Fruit fly (Drosophila melanogaster): ENCODE measurements around the gene CG9004.

CG9004 gene

DNA sequence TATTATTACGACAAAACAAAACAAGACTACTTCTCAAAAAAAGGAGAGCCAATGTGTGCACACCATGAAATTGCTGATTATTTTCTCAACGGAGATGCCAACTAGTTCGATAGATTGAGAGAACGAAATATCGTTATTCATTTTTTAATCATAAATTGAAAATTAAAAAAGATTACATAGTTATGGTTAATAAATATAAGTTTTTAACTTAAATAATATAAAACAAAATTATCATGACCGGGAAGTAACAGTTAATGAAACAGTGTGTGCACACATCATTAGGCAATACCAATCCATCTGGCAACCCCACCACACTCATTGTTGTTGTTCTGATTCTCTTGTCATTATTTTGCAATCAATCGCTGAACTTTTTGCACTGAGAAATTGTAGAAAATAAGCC, 1.6 kb upstream of the CG9004 start, which contains the start of the genes CG1317 and CG8993 (continued):
- no peak for TF ChIP-seq z (GFP tag; IDR thresholded peaks at IDR 0.05)
- TF ChIP-seq CG18764 (GFP tag; optimal IDR thresholded peaks at IDR 0.05) = peak; percentile 36
- TF ChIP-seq CG12942 (GFP tag; optimal IDR thresholded peaks at IDR 0.05) = peak; percentile 55
- TF ChIP-seq lmd (GFP tag; IDR thresholded peaks at IDR 0.05) = peak; percentile 47; the same call in 1 of the 2 replicates
- no peak for TF ChIP-seq oc (tag; optimal IDR thresholded peaks at IDR 0.05)
- no peak for TF ChIP-seq CG11456 (GFP tag; IDR thresholded peaks at IDR 0.05)
- peak; percentile 56; the same call in 2 of the 3 replicates for TF ChIP-seq CG14860 (GFP tag; IDR thresholded peaks at IDR 0.05; ENCODE audit: partially characterized antibody)
- no peak for TF ChIP-seq CG3838 (GFP tag; optimal IDR thresholded peaks at IDR 0.05)
- TF ChIP-seq CG11085 (GFP tag; IDR thresholded peaks at IDR 0.05) = no peak
- peak; percentile 73 for TF ChIP-seq hbn (GFP tag; IDR thresholded peaks at IDR 0.05; ENCODE audit: partially characterized antibody)
- TF ChIP-seq D19B (GFP tag; optimal IDR thresholded peaks at IDR 0.05) = no peak
- TF ChIP-seq CG17829 (tag; optimal IDR thresholded peaks at IDR 0.05) = peak; percentile 80
- no peak for TF ChIP-seq CG5180 (GFP tag; optimal IDR thresholded peaks at IDR 0.05)

DNA sequence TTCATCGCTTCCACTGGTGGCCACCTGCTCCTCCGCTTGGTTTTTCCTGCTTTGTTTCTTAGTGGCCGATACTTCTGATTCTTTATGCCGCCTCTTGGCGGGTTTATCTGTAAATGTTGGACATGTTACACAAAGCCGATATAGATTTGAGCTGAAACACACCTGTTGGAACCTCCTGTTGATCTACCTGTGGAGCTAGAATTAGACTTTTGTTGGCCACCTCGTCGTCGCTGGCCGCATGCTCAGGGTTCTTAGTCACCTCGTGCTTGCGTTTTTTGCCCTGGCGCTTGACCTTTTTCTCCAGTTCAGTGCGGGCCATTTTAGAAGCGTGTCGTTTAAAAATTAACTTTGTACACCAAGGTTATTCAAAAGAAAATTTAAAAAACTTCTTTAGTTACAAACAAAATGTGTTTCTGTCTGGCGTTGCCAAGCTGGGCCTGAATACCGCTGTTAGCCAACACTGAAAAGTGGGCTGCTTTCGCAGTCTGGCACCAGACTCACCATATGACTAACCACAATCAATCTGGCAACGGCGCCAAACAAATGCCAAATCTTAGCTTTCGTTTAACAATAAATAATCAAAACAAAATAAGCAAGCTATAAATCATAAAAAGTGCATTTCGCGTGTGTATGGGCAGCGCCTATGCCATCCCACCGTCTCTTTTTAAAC, 3.7 kb downstream of the CG9004 start, which contains the start of the genes CG15877 and Svil:
CG15877 (minus strand) TSS at position 443 of the 670 bp plus-strand sequence.
Svil (plus strand) TSS at position 542 of the 670 bp plus-strand sequence.
- TF ChIP-seq kay (GFP tag; optimal IDR thresholded peaks at IDR 0.05) (peak; percentile 76), Dref (GFP tag; IDR thresholded peaks at IDR 0.05) (0 out of 2 replicates have a peak, but pooled peaks have one; percentile 24), CG11504 (tag; optimal IDR thresholded peaks at IDR 0.05) (peak; percentile 37), ato (GFP tag; IDR thresholded peaks at IDR 0.05; ENCODE audit: partially characterized antibody) (peak; percentile 45; the same call in 1 of the 2 replicates), pb (GFP tag; optimal IDR thresholded peaks at IDR 0.05) (no peak), amos (GFP tag; IDR thresholded peaks at IDR 0.05; ENCODE audit: partially characterized antibody) (no peak), CG13287 (GFP tag; IDR thresholded peaks at IDR 0.05; ENCODE audit: partially characterized antibody) (peak; percentile 66; the same call in 1 of the 2 replicates), CG12236 (GFP tag; optimal IDR thresholded peaks at IDR 0.05) (no peak), Xrp1 (GFP tag; IDR thresholded peaks at IDR 0.05) (peak; percentile 48), ken (GFP tag; IDR thresholded peaks at IDR 0.05) (0 out of 3 replicates have a peak, but pooled peaks have one; percentile 9), run (tag; optimal IDR thresholded peaks at IDR 0.05) (no peak), CG3847 (GFP tag; IDR thresholded peaks at IDR 0.05) (peak; percentile 79), zfh2 (GFP tag; optimal IDR thresholded peaks at IDR 0.05) (peak; percentile 39), Opbp (GFP tag; IDR thresholded peaks at IDR 0.05; ENCODE audit: partially characterized antibody) (peak; percentile 59; the same call in 2 of the 3 replicates), Ravus (GFP tag; IDR thresholded peaks at IDR 0.05) (no peak), CG1024 (GFP tag; IDR thresholded peaks at IDR 0.05) (0 out of 2 replicates have a peak, but pooled peaks have one; percentile 2), dmrt11E (tag; optimal IDR thresholded peaks at IDR 0.05) (no peak), cato (GFP tag; optimal IDR thresholded peaks at IDR 0.05; ENCODE audit: borderline replicate concordance) (no peak), HmgD (GFP tag; optimal IDR thresholded peaks at IDR 0.05) (no peak), hbn (GFP tag; IDR thresholded peaks at IDR 0.05; ENCODE audit: partially characterized antibody) (no peak), Myb (GFP tag; optimal IDR thresholded peaks at IDR 0.05) (peak; percentile 54), scrt (GFP tag; optimal IDR thresholded peaks at IDR 0.05) (peak; percentile 56), Rfx (GFP tag; IDR thresholded peaks at IDR 0.05) (peak; percentile 63), Sry-β (GFP tag; optimal IDR thresholded peaks at IDR 0.05) (peak; percentile 53), CG34422 (GFP tag; IDR thresholded peaks at IDR 0.05) (peak; percentile 50; the same call in 2 of the 3 replicates), CG2199 (GFP tag; IDR thresholded peaks at IDR 0.05) (0 out of 3 replicates have a peak, but pooled peaks have one; percentile 52), crp (GFP tag; optimal IDR thresholded peaks at IDR 0.05) (peak; percentile 19 to 85), CG12659 (GFP tag; optimal IDR thresholded peaks at IDR 0.05) (peak; percentile 36), otp (GFP tag; IDR thresholded peaks at IDR 0.05) (no peak), Med (GFP tag) (peak; percentile 92), CG6791 (GFP tag; IDR thresholded peaks at IDR 0.05; ENCODE audit: partially characterized antibody) (peak; percentile 71), CG10462 (GFP tag; optimal IDR thresholded peaks at IDR 0.05) (no peak), Fer3 (tag; optimal IDR thresholded peaks at IDR 0.05) (no peak), CG15514 (GFP tag; optimal IDR thresholded peaks at IDR 0.05) (peak; percentile 97), Fer1 (GFP tag; optimal IDR thresholded peaks at IDR 0.05) (peak; percentile 4)
